Fruit fly (Drosophila melanogaster) whole organism, pupa: ENCODE results near the gene Gycalpha99B.

Experiments
- CG10348 ChIP-seq: fragments of 200-800 bp; sonication (Bioruptor generic); IDR thresholded peaks from 2 replicates; pipeline ENCODE4 v1.3.6; 2022; ENCODE audit warnings: missing biosample characterization, missing genetic modification characterization
- CG12605 ChIP-seq: fragments of 200-800 bp; sonication (Bioruptor generic); IDR thresholded peaks from 2 replicates; pipeline ENCODE4 v1.3.6; 2022; ENCODE audit warnings: missing biosample characterization, missing genetic modification characterization
- CG13204 ChIP-seq: fragments of 200-800 bp; sonication (Bioruptor generic); optimal IDR thresholded peaks from 2 replicates; lab custom pipeline; 2018; ENCODE audit warnings: missing biosample characterization, mild to moderate bottlenecking, missing genetic modification characterization, moderate library complexity
- CG14655 ChIP-seq: fragments of 200-800 bp; sonication (Bioruptor generic); optimal IDR thresholded peaks from 3 replicates; lab custom pipeline; 2017; ENCODE audit warnings: mild to moderate bottlenecking, missing biosample characterization, missing genetic modification reagents, missing genetic modification characterization
- CG15710 ChIP-seq: fragments of 200-800 bp; sonication (Bioruptor generic); optimal IDR thresholded peaks from 2 replicates; lab custom pipeline; 2018; ENCODE audit warnings: missing biosample characterization, mild to moderate bottlenecking, missing genetic modification characterization, moderate library complexity
- CG17806 ChIP-seq: fragments of 200-800 bp; sonication (Bioruptor generic); optimal IDR thresholded peaks from 2 replicates; lab custom pipeline; 2018; ENCODE audit warnings: missing biosample characterization, mild to moderate bottlenecking, missing genetic modification characterization, moderate library complexity
- CG32121 ChIP-seq: fragments of 200-800 bp; sonication (Bioruptor generic); IDR thresholded peaks from 2 replicates; pipeline ENCODE4 v1.3.6; 2022; ENCODE audit warnings: missing biosample characterization, missing genetic modification characterization
- CG34367 ChIP-seq: fragments of 200-800 bp; sonication (Bioruptor generic); optimal IDR thresholded peaks from 2 replicates; lab custom pipeline; 2018; ENCODE audit warnings: missing biosample characterization, mild to moderate bottlenecking, missing genetic modification characterization
- CG4496 ChIP-seq: fragments of 200-800 bp; sonication (Bioruptor generic); IDR thresholded peaks from 3 replicates; pipeline ENCODE4 v1.3.6; 2022; ENCODE audit warnings: missing biosample characterization, missing genetic modification characterization
- CG8159 ChIP-seq: fragments of 200-800 bp; sonication (Bioruptor generic); optimal IDR thresholded peaks from 3 replicates; lab custom pipeline; 2018; ENCODE audit warnings: missing biosample characterization, mild to moderate bottlenecking, missing genetic modification characterization, moderate library complexity
- CG8301 ChIP-seq: fragments of 200-800 bp; sonication (Bioruptor generic); optimal IDR thresholded peaks from 2 replicates; lab custom pipeline; 2018; ENCODE audit warnings: missing biosample characterization, mild to moderate bottlenecking, missing genetic modification characterization
- CG9948 ChIP-seq: fragments of 200-800 bp; sonication (Bioruptor generic); optimal IDR thresholded peaks from 2 replicates; lab custom pipeline; 2018; ENCODE audit warnings: missing biosample characterization, mild to moderate bottlenecking, missing genetic modification characterization, moderate library complexity
- D1 ChIP-seq: fragments of 200-800 bp; sonication (Bioruptor generic); optimal IDR thresholded peaks from 2 replicates; lab custom pipeline; 2018; ENCODE audit warnings: missing biosample characterization, mild to moderate bottlenecking, missing genetic modification characterization, moderate library complexity
- EcR ChIP-seq: fragments of 200-800 bp; sonication (Bioruptor generic); optimal IDR thresholded peaks from 3 replicates; lab custom pipeline; 2019; ENCODE audit warnings: missing biosample characterization, missing genetic modification characterization, mild to moderate bottlenecking, moderate library complexity, missing genetic modification reagents
- Ets98B ChIP-seq: fragments of 200-800 bp; sonication (Bioruptor generic); IDR thresholded peaks from 2 replicates; pipeline ENCODE4 v1.3.6; 2022; ENCODE audit warnings: missing biosample characterization, missing genetic modification characterization
- Pif1A ChIP-seq: fragments of 200-800 bp; sonication (Bioruptor generic); optimal IDR thresholded peaks from 3 replicates; lab custom pipeline; 2016; ENCODE audit warnings: missing biosample characterization, missing genetic modification characterization
- Pif1B ChIP-seq: fragments of 200-800 bp; sonication (Bioruptor generic); optimal IDR thresholded peaks from 3 replicates; lab custom pipeline; 2016; ENCODE audit warnings: missing biosample characterization, missing genetic modification characterization
- Snoo ChIP-seq: fragments of 200-800 bp; sonication (Bioruptor generic); optimal IDR thresholded peaks from 3 replicates; lab custom pipeline; 2017; ENCODE audit warnings: missing biosample characterization, mild to moderate bottlenecking, missing genetic modification characterization, inconsistent platforms
- fd96Ca ChIP-seq: fragments of 200-800 bp; sonication (Bioruptor generic); IDR thresholded peaks from 3 replicates; pipeline ENCODE4 v1.3.6; 2022; ENCODE audit warnings: missing biosample characterization, missing genetic modification characterization
- gl ChIP-seq: fragments of 200-800 bp; sonication (Bioruptor generic); optimal IDR thresholded peaks from 2 replicates; lab custom pipeline; 2018; ENCODE audit warnings: missing biosample characterization, mild to moderate bottlenecking, missing genetic modification characterization
- rn ChIP-seq: fragments of 200-800 bp; sonication (Bioruptor generic); IDR thresholded peaks from 2 replicates; pipeline ENCODE4 v1.3.6; 2022; ENCODE audit warnings: missing biosample characterization, missing genetic modification characterization

Gene Gycalpha99B

DNA sequence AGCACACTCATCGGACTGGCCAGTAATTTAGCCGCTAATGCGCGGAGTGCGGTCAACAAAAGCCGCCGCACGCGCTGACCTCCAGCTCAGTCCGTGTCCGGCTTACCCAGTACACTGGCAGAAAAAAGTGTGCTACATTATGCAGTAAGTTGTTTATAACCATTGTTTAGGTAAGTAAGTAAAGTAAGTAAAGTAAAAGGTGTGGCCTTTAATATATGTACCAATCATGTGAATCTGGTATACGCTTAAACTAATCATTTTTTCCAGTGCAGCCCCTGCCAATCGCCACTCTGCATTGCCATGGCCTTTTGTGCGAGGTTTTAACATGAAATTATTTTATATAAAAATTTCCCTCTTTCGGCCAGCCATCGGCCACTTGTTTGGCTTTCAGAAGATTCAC lies 29.1 kb downstream of the Gycalpha99B start:
- TF ChIP-seq CG14655 (GFP tag; lab: Kevin White, UChicago) (no peak), Snoo (tag; lab: Kevin White, UChicago) (no peak), Pif1A (GFP tag; lab: Kevin White, UChicago) (no peak), rn (GFP tag; lab: Robert Waterston, UW) (no peak), Pif1B (GFP tag; lab: Kevin White, UChicago) (no peak), EcR (GFP tag; lab: Kevin White, UChicago) (no peak), CG34367 (tag; lab: Kevin White, UChicago) (no peak), CG4496 (GFP tag; lab: Robert Waterston, UW) (no peak), D1 (tag; lab: Kevin White, UChicago) (no peak), CG13204 (GFP tag; lab: Kevin White, UChicago) (no peak), gl (tag; lab: Kevin White, UChicago) (no peak), CG8301 (tag; lab: Kevin White, UChicago) (no peak), CG9948 (tag; lab: Kevin White, UChicago) (no peak), CG17806 (no peak), CG32121 (GFP tag; lab: Robert Waterston, UW) (no peak)

DNA sequence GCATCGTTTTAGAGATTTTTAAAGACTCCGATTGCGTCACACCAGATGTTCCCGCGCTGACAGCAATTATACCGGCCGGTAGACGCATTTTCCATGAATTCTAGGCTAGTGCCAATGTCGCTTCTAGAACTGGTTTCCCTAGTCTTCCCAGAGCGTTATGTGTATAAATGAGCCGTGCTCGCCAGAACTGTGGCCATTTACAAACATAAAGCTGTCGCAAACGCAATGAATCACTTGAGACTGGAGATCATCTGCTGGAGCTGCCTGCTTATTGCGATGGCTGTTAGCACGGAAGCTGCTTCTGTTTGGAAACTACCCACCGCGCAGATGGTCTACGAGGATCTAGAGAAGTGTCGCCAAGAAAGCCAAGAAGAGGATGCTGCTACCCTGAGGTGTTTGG lies 32.0 kb downstream of the Gycalpha99B start, which contains the start of gene Obp99d:
Gene Obp99d, plus strand, starts transcription at position 192 of the 400 bp plus-strand sequence.
- TF ChIP-seq CG8159 (tag; lab: Kevin White, UChicago) = no peak
- no peak for TF ChIP-seq CG34367 (tag; lab: Kevin White, UChicago)
- no peak for TF ChIP-seq Pif1B (GFP tag; lab: Kevin White, UChicago)
- TF ChIP-seq D1 (tag; lab: Kevin White, UChicago) = no peak
- no peak for TF ChIP-seq CG15710
- TF ChIP-seq rn (GFP tag; lab: Robert Waterston, UW) = no peak
- TF ChIP-seq CG14655 (GFP tag; lab: Kevin White, UChicago) = no peak
- no peak for TF ChIP-seq CG8301 (tag; lab: Kevin White, UChicago)
- no peak for TF ChIP-seq CG17806
- no peak for TF ChIP-seq CG13204 (GFP tag; lab: Kevin White, UChicago)
- TF ChIP-seq CG9948 (tag; lab: Kevin White, UChicago) = no peak
- no peak for TF ChIP-seq Ets98B (GFP tag; lab: Robert Waterston, UW)
- TF ChIP-seq CG4496 (GFP tag; lab: Robert Waterston, UW) = no peak
- TF ChIP-seq gl (tag; lab: Kevin White, UChicago) = no peak
- TF ChIP-seq CG12605 = no peak
- no peak for TF ChIP-seq EcR (GFP tag; lab: Kevin White, UChicago)
- no peak for TF ChIP-seq Snoo (tag; lab: Kevin White, UChicago)
- no peak for TF ChIP-seq Pif1A (GFP tag; lab: Kevin White, UChicago)
- TF ChIP-seq fd96Ca = no peak

DNA sequence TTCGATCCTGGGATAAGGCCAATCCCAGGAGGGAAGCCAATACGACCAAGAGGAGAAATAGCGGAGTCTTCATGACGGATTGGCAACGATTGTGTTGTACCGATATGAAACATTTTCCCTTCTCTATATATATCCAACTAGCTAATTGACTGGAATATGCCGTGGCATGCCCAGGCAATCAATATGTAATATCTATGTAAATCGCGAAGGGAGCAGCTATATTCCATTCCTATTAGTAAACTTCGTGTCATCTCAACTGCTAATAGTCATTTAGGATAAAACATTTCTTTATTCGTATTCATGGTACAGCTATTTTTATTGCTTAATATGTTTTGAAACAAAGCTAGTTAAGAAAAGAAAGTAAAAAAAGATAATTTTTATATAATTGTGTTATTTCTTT lies 33.0 kb downstream of the Gycalpha99B start, which contains the start of gene Dup99B:
Gene Dup99B, minus strand, starts transcription at position 101 of the 400 bp plus-strand sequence.
- TF ChIP-seq CG34367 (tag; lab: Kevin White, UChicago) (no peak), CG10348 (GFP tag; lab: Robert Waterston, UW) (no peak), CG12605 (no peak), CG8159 (tag; lab: Kevin White, UChicago) (no peak), CG15710 (no peak), CG8301 (tag; lab: Kevin White, UChicago) (no peak), CG32121 (GFP tag; lab: Robert Waterston, UW) (no peak), CG14655 (GFP tag; lab: Kevin White, UChicago) (no peak), D1 (tag; lab: Kevin White, UChicago) (no peak), gl (tag; lab: Kevin White, UChicago) (no peak), fd96Ca (no peak), Snoo (tag; lab: Kevin White, UChicago) (no peak), EcR (GFP tag; lab: Kevin White, UChicago) (no peak), Pif1A (GFP tag; lab: Kevin White, UChicago) (no peak), Ets98B (GFP tag; lab: Robert Waterston, UW) (no peak), CG4496 (GFP tag; lab: Robert Waterston, UW) (no peak), Pif1B (GFP tag; lab: Kevin White, UChicago) (no peak), CG17806 (no peak), CG9948 (tag; lab: Kevin White, UChicago) (no peak)

DNA sequence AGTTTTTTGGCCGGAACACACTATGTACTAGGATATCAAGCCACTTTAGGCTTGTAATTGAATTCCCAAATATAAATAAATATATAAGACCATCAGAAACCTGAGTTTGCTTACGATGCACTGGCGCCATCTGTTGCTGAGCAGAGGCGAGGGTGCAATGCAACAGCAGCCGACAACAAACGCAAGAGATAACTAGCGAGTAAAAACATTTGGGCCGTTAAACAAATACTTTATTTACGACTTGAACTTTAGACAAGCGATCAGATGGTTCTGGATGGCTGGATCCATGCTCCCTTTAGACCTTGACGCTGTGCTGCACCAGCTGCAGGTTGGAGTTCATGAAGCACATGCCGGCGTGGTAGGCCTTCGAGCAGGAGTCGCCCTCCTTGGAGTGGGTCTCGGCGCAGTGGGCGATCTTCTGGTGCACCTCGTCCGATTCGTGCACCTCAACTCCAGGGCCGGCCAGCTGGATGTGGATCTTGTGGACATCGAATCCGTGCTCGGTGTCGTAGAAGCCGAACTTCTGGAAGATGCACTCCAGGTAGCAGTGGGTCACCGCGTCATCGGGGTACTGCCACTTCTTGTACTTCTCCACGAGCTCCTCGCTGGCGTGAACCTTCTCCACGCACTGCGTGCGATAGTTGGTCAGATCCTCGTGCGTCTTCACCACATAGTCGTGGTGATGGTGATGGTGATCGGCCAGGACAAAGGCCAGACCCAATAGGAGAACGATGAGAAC lies 33.9 kb downstream of the Gycalpha99B start:
- no peak for TF ChIP-seq CG8159 (tag; lab: Kevin White, UChicago)
- no peak for TF ChIP-seq CG32121 (GFP tag; lab: Robert Waterston, UW)
- no peak for TF ChIP-seq Snoo (tag; lab: Kevin White, UChicago)
- TF ChIP-seq D1 (tag; lab: Kevin White, UChicago) = no peak
- TF ChIP-seq CG4496 (GFP tag; lab: Robert Waterston, UW) = no peak
- TF ChIP-seq CG13204 (GFP tag; lab: Kevin White, UChicago) = no peak
- no peak for TF ChIP-seq gl (tag; lab: Kevin White, UChicago)
- no peak for TF ChIP-seq Ets98B (GFP tag; lab: Robert Waterston, UW)
- no peak for TF ChIP-seq CG8301 (tag; lab: Kevin White, UChicago)
- TF ChIP-seq CG14655 (GFP tag; lab: Kevin White, UChicago) = no peak
- TF ChIP-seq fd96Ca = no peak
- TF ChIP-seq CG15710 = no peak
- TF ChIP-seq CG34367 (tag; lab: Kevin White, UChicago) = no peak

DNA sequence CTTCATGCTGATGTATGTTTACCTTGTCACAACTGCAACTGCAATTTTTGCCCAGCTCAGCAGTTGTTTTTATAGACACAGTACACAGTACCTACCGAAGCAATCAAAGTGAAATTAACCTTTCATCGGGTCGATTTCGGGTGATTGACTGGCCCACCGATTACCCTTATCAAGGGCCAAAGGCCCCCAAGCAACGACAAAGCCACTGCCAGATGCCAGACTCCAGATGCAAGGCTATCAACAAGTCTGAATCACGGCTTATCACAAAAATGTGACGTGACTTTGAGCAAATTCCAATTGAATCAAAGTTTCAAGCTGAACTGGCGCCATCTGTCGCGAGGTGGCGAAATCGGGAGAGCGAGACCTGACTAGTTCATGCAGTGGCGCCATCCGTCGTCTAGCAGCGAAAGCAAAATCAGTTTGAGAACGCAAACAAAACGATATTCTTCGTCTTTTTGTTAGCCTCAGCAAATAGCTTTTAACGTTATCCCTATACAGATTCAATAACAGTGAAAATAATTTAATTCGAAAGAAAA lies 34.5 kb downstream of the Gycalpha99B start, which contains the start of gene Obp99b:
Gene Obp99b, minus strand, starts transcription at position 115 of the 536 bp plus-strand sequence.
- TF ChIP-seq gl (tag; lab: Kevin White, UChicago) (peak; percentile 74), rn (GFP tag; lab: Robert Waterston, UW) (0 out of 2 replicates have a peak, but pooled peaks have one; percentile 11), CG12605 (peak; percentile 53; the same call in 1 of the 2 replicates), CG13204 (GFP tag; lab: Kevin White, UChicago) (peak; percentile 58), CG4496 (GFP tag; lab: Robert Waterston, UW) (peak; percentile 84), CG32121 (GFP tag; lab: Robert Waterston, UW) (peak; percentile 63; the same call in 1 of the 2 replicates), Ets98B (GFP tag; lab: Robert Waterston, UW) (peak; percentile 69; the same call in 1 of the 2 replicates), Snoo (tag; lab: Kevin White, UChicago) (peak; percentile 63), CG15710 (peak; percentile 36), CG14655 (GFP tag; lab: Kevin White, UChicago) (peak; percentile 78), Pif1A (GFP tag; lab: Kevin White, UChicago) (peak; percentile 69), CG34367 (tag; lab: Kevin White, UChicago) (peak; percentile 71), EcR (GFP tag; lab: Kevin White, UChicago) (peak; percentile 52), CG17806 (peak; percentile 42), fd96Ca (peak; percentile 75; the same call in 2 of the 3 replicates), Pif1B (GFP tag; lab: Kevin White, UChicago) (peak; percentile 24), CG9948 (tag; lab: Kevin White, UChicago) (peak; percentile 29), D1 (tag; lab: Kevin White, UChicago) (no peak), CG10348 (GFP tag; lab: Robert Waterston, UW) (no peak), CG8159 (tag; lab: Kevin White, UChicago) (peak; percentile 48), CG8301 (tag; lab: Kevin White, UChicago) (peak; percentile 64)
- TF ChIP-seq, all 21 proteins: peak for 19
